Worm (Caenorhabditis elegans) whole organism, mixed stage, embryonic: ENCODE results near the gene M70.1.

Experiments used
- cnd-1 ChIP-seq: fragments of 200-800 bp; sonication (Bioruptor generic); optimal IDR thresholded peaks from 2 replicates; lab custom pipeline; 2018; ENCODE audit warnings: mild to moderate bottlenecking, missing genetic modification characterization, missing compliant biosample characterization
- drap-1 ChIP-seq: fragments of 200-800 bp; sonication (Bioruptor generic); optimal IDR thresholded peaks from 3 replicates; lab custom pipeline; 2018; ENCODE audit warnings: mild to moderate bottlenecking, missing genetic modification characterization, missing compliant biosample characterization
- elt-1 ChIP-seq: sonication (generic microtip); optimal IDR thresholded peaks from 2 replicates; lab custom pipeline; 2017; ENCODE audit warnings: missing genetic modification characterization, mild to moderate bottlenecking, missing compliant biosample characterization, antibody characterized with exemption, moderate library complexity, borderline replicate concordance; ENCODE audit not compliant: insufficient read depth
- lsy-2 ChIP-seq: fragments of 150-350 bp; optimal IDR thresholded peaks from 2 replicates; lab custom pipeline; 2014; ENCODE audit warnings: missing biosample characterization, missing genetic modification characterization
- mab-5 ChIP-seq: fragments of 150-350 bp; optimal IDR thresholded peaks from 2 replicates; lab custom pipeline; 2014; ENCODE audit warnings: missing biosample characterization, missing genetic modification characterization
- nhr-12 ChIP-seq: fragments of 150-350 bp; optimal IDR thresholded peaks from 2 replicates; lab custom pipeline; 2014; ENCODE audit warnings: missing biosample characterization, missing genetic modification characterization
- nhr-237 ChIP-seq: fragments of 150-350 bp; optimal IDR thresholded peaks from 2 replicates; lab custom pipeline; 2014; ENCODE audit warnings: missing biosample characterization, missing genetic modification characterization
- nhr-28 ChIP-seq: fragments of 150-350 bp; optimal IDR thresholded peaks from 2 replicates; lab custom pipeline; 2014; ENCODE audit warnings: missing biosample characterization, missing genetic modification characterization
- nhr-76 ChIP-seq: sonication (generic microtip); optimal IDR thresholded peaks from 2 replicates; lab custom pipeline; 2017; ENCODE audit warnings: missing biosample characterization, missing genetic modification characterization
- pha-4 ChIP-seq: fragments of 150-350 bp; optimal IDR thresholded peaks from 2 replicates; lab custom pipeline; 2018; ENCODE audit warnings: missing biosample characterization, missing genetic modification reagents, missing genetic modification characterization
- sem-2 ChIP-seq: fragments of 200-800 bp; sonication (Bioruptor generic); optimal IDR thresholded peaks from 2 replicates; lab custom pipeline; 2018; ENCODE audit warnings: mild to moderate bottlenecking, missing genetic modification characterization, missing compliant biosample characterization
- sptf-1 ChIP-seq: sonication (generic microtip); optimal IDR thresholded peaks from 2 replicates; lab custom pipeline; 2017; ENCODE audit warnings: mild to moderate bottlenecking, missing genetic modification characterization, moderate library complexity, missing compliant biosample characterization
- tbx-8 ChIP-seq: fragments of 200-800 bp; sonication (Bioruptor generic); optimal IDR thresholded peaks from 2 replicates; lab custom pipeline; 2018; ENCODE audit warnings: mild to moderate bottlenecking, missing genetic modification characterization, moderate library complexity, missing compliant biosample characterization

- TF ChIP-seq sem-2 (GFP tag; lab: Kevin White, UChicago) (no peak), lsy-2 (tag; lab: Kevin White, UChicago) (no peak), nhr-12 (tag; lab: Kevin White, UChicago) (no peak), nhr-76 (no peak), drap-1 (GFP tag; lab: Kevin White, UChicago) (no peak), nhr-28 (tag; lab: Kevin White, UChicago) (no peak), mab-5 (no peak), nhr-237 (tag; lab: Kevin White, UChicago) (no peak), elt-1 (tag; lab: Kevin White, UChicago) (no peak), sptf-1 (no peak), tbx-8 (GFP tag; lab: Kevin White, UChicago) (no peak), pha-4 (tag; lab: Kevin White, UChicago) (no peak), cnd-1 (tag; lab: Kevin White, UChicago) (no peak)
Measured at ce11 chrIV:2220896-2221295, 24.8 kb upstream of the M70.1 start.
